Fruit fly (Drosophila melanogaster) whole organism, embryonic: ENCODE data around the gene Mon1.

ENCODE experiments used
- CG10654 ChIP-seq: fragments of 200-800 bp; sonication (Bioruptor generic); optimal IDR thresholded peaks from 2 replicates; lab custom pipeline; 2016; ENCODE audit warnings: missing biosample characterization, missing genetic modification characterization
- CG12104 ChIP-seq: fragments of 200-800 bp; sonication (Bioruptor generic); optimal IDR thresholded peaks from 3 replicates; lab custom pipeline; 2016; ENCODE audit warnings: missing biosample characterization, missing genetic modification characterization
- CG12155 ChIP-seq: fragments of 200-800 bp; sonication (Bioruptor generic); optimal IDR thresholded peaks from 3 replicates; lab custom pipeline; 2016; ENCODE audit warnings: missing biosample characterization, missing genetic modification characterization
- CG14050 ChIP-seq: fragments of 200-800 bp; sonication (Bioruptor generic); IDR thresholded peaks from 3 replicates; pipeline ENCODE4 v1.3.6; 2022; ENCODE audit warnings: missing biosample characterization, missing genetic modification characterization
- CG15011 ChIP-seq: fragments of 200-800 bp; sonication (Bioruptor generic); optimal IDR thresholded peaks from 3 replicates; lab custom pipeline; 2018; ENCODE audit warnings: missing biosample characterization, mild to moderate bottlenecking, missing genetic modification characterization
- CG1529 ChIP-seq: fragments of 200-800 bp; sonication (Bioruptor generic); optimal IDR thresholded peaks from 3 replicates; lab custom pipeline; 2018; ENCODE audit warnings: missing biosample characterization, missing genetic modification characterization
- CG1792 ChIP-seq: fragments of 200-800 bp; sonication (Bioruptor generic); optimal IDR thresholded peaks from 2 replicates; lab custom pipeline; 2016; ENCODE audit warnings: missing biosample characterization, missing genetic modification characterization
- CG18599 ChIP-seq: fragments of 200-800 bp; sonication (Bioruptor generic); optimal IDR thresholded peaks from 3 replicates; lab custom pipeline; 2017; ENCODE audit warnings: missing biosample characterization, missing genetic modification characterization, mild to moderate bottlenecking, moderate library complexity, missing genetic modification reagents
- CG3065 ChIP-seq: fragments of 200-800 bp; sonication (Bioruptor generic); optimal IDR thresholded peaks from 2 replicates; lab custom pipeline; 2016; ENCODE audit warnings: missing biosample characterization, missing genetic modification characterization
- CG32532 ChIP-seq: fragments of 200-800 bp; sonication (Bioruptor generic); IDR thresholded peaks from 2 replicates; pipeline ENCODE4 v1.3.6; 2022; ENCODE audit warnings: missing biosample characterization, missing genetic modification characterization
- CG6791 ChIP-seq: fragments of 200-800 bp; sonication (Bioruptor generic); IDR thresholded peaks from 3 replicates; pipeline ENCODE4 v1.3.6; 2022; ENCODE audit warnings: missing biosample characterization, missing genetic modification characterization; ENCODE audit not compliant: partially characterized antibody
- CG7839 ChIP-seq: fragments of 200-800 bp; sonication (Bioruptor generic); optimal IDR thresholded peaks from 3 replicates; lab custom pipeline; 2018; ENCODE audit warnings: missing biosample characterization, mild to moderate bottlenecking, missing genetic modification characterization, moderate library complexity
- CG8290 ChIP-seq, 3 experiments: fragments of 200-800 bp; sonication (Bioruptor generic); optimal IDR thresholded peaks; 2 replicates each; lab custom pipeline; 2016 to 2019; ENCODE audit warnings: missing biosample characterization in 3 of 3, missing genetic modification characterization in 3 of 3, mild to moderate bottlenecking in 2 of 3, moderate library complexity in 1 of 3
- CG9215 ChIP-seq: fragments of 200-800 bp; sonication (Bioruptor generic); IDR thresholded peaks from 2 replicates; pipeline ENCODE4 v1.3.6; 2022; ENCODE audit warnings: missing biosample characterization, missing genetic modification characterization
- CG9437 ChIP-seq: fragments of 200-800 bp; sonication (Bioruptor generic); optimal IDR thresholded peaks from 2 replicates; lab custom pipeline; 2018; ENCODE audit warnings: missing biosample characterization, mild to moderate bottlenecking, missing genetic modification characterization
- CTCF ChIP-seq: fragments of 200-800 bp; sonication (Bioruptor generic); optimal IDR thresholded peaks from 2 replicates; lab custom pipeline; 2017; ENCODE audit warnings: missing biosample characterization, mild to moderate bottlenecking, missing genetic modification characterization, moderate library complexity
- Dbx ChIP-seq: fragments of 200-800 bp; sonication (Bioruptor generic); IDR thresholded peaks from 3 replicates; pipeline ENCODE4 v1.3.6; 2022; ENCODE audit warnings: missing biosample characterization, missing genetic modification characterization
- Deaf1 ChIP-seq: fragments of 200-800 bp; optimal IDR thresholded peaks from 3 replicates; lab custom pipeline; 2019; ENCODE audit warnings: missing biosample characterization, mild to moderate bottlenecking, missing genetic modification characterization, moderate library complexity
- Dek ChIP-seq: fragments of 200-800 bp; sonication (Bioruptor generic); optimal IDR thresholded peaks from 3 replicates; lab custom pipeline; 2019; ENCODE audit warnings: missing biosample characterization, mild to moderate bottlenecking, missing genetic modification characterization, moderate library complexity
- Dip3 ChIP-seq: fragments of 200-800 bp; sonication (Bioruptor generic); optimal IDR thresholded peaks from 3 replicates; lab custom pipeline; 2016; ENCODE audit warnings: missing biosample characterization, missing genetic modification characterization
- Ets65A ChIP-seq: fragments of 200-800 bp; sonication (Bioruptor generic); peaks from one replicate; lab custom pipeline; 2016; ENCODE audit warnings: missing biosample characterization, missing genetic modification characterization
- H2.0 ChIP-seq: fragments of 200-800 bp; sonication (Bioruptor generic); IDR thresholded peaks from 2 replicates; pipeline ENCODE4 v1.3.6; 2022; ENCODE audit warnings: missing biosample characterization, missing genetic modification characterization
- HHEX ChIP-seq: fragments of 200-800 bp; sonication (Bioruptor generic); optimal IDR thresholded peaks from 3 replicates; lab custom pipeline; 2017; ENCODE audit warnings: missing biosample characterization, mild to moderate bottlenecking, missing genetic modification characterization, missing genetic modification reagents
- Hand ChIP-seq: fragments of 200-800 bp; sonication (Bioruptor generic); optimal IDR thresholded peaks from 2 replicates; lab custom pipeline; 2017; ENCODE audit warnings: mild to moderate bottlenecking, missing biosample characterization, missing genetic modification reagents, missing genetic modification characterization
- Jarid2 ChIP-seq: fragments of 200-800 bp; sonication (Bioruptor generic); optimal IDR thresholded peaks from 3 replicates; lab custom pipeline; 2017; ENCODE audit warnings: mild to moderate bottlenecking, missing biosample characterization, missing genetic modification reagents, missing genetic modification characterization
- Med ChIP-seq: fragments of 200-800 bp; sonication (Bioruptor generic); peaks from one replicate; lab custom pipeline; 2016; ENCODE audit warnings: missing biosample characterization, missing genetic modification characterization, mild to moderate bottlenecking, inconsistent platforms, moderate library complexity
- Nf-YB ChIP-seq: fragments of 200-800 bp; sonication (Bioruptor generic); optimal IDR thresholded peaks from 3 replicates; lab custom pipeline; 2019; ENCODE audit warnings: missing biosample characterization, mild to moderate bottlenecking, missing genetic modification characterization, moderate library complexity
- Nf-YC ChIP-seq: fragments of 200-800 bp; optimal IDR thresholded peaks from 3 replicates; lab custom pipeline; 2019; ENCODE audit warnings: missing biosample characterization, mild to moderate bottlenecking, missing genetic modification characterization, moderate library complexity
- al ChIP-seq: fragments of 200-800 bp; sonication (Bioruptor generic); IDR thresholded peaks from 2 replicates; pipeline ENCODE4 v1.3.6; 2022; ENCODE audit warnings: missing biosample characterization, missing genetic modification characterization
- amos ChIP-seq: fragments of 200-800 bp; sonication (Bioruptor generic); IDR thresholded peaks from 2 replicates; pipeline ENCODE4 v1.3.6; 2022; ENCODE audit warnings: missing biosample characterization, missing genetic modification characterization; ENCODE audit not compliant: partially characterized antibody
- ara ChIP-seq: fragments of 200-800 bp; sonication (Bioruptor generic); IDR thresholded peaks from 2 replicates; pipeline ENCODE4 v1.3.6; 2022; ENCODE audit warnings: missing biosample characterization, missing genetic modification characterization
- cato ChIP-seq: fragments of 200-800 bp; sonication (Bioruptor generic); optimal IDR thresholded peaks from 2 replicates; lab custom pipeline; 2016; ENCODE audit warnings: missing biosample characterization, missing genetic modification characterization, borderline replicate concordance
- cg ChIP-seq: fragments of 200-800 bp; sonication (Bioruptor generic); optimal IDR thresholded peaks from 3 replicates; lab custom pipeline; 2019; ENCODE audit warnings: missing biosample characterization, mild to moderate bottlenecking, missing genetic modification characterization, moderate library complexity
- dan ChIP-seq: fragments of 200-800 bp; sonication (Bioruptor generic); IDR thresholded peaks from 2 replicates; pipeline ENCODE4 v1.3.6; 2022; ENCODE audit warnings: missing biosample characterization, missing genetic modification characterization
- dpn ChIP-seq, 2 experiments: fragments of 200-800 bp; sonication (Bioruptor generic); optimal IDR thresholded peaks; 3 replicates each; lab custom pipeline; 2016; ENCODE audit warnings: missing biosample characterization in 2 of 2, missing genetic modification characterization in 2 of 2
- ems ChIP-seq: fragments of 200-800 bp; sonication (Bioruptor generic); optimal IDR thresholded peaks from 3 replicates; lab custom pipeline; 2016; ENCODE audit warnings: missing biosample characterization, missing genetic modification characterization
- fd64A ChIP-seq: fragments of 200-800 bp; sonication (Bioruptor generic); optimal IDR thresholded peaks from 3 replicates; lab custom pipeline; 2018; ENCODE audit warnings: missing biosample characterization, mild to moderate bottlenecking, missing genetic modification characterization
- ftz-f1 ChIP-seq: fragments of 200-800 bp; sonication (Bioruptor generic); optimal IDR thresholded peaks from 2 replicates; lab custom pipeline; 2016; ENCODE audit warnings: missing biosample characterization, missing genetic modification characterization
- grn ChIP-seq: fragments of 200-800 bp; sonication (Bioruptor generic); optimal IDR thresholded peaks from 3 replicates; lab custom pipeline; 2017; ENCODE audit warnings: missing biosample characterization, missing genetic modification characterization
- gt ChIP-seq: fragments of 200-800 bp; sonication (Bioruptor generic); IDR thresholded peaks from 2 replicates; pipeline ENCODE4 v1.3.6; 2022; ENCODE audit warnings: missing biosample characterization, missing genetic modification characterization
- nerfin-1 ChIP-seq: fragments of 200-800 bp; sonication (Bioruptor generic); optimal IDR thresholded peaks from 3 replicates; lab custom pipeline; 2019; ENCODE audit warnings: missing biosample characterization, mild to moderate bottlenecking, missing genetic modification characterization, moderate library complexity
- onecut ChIP-seq: fragments of 200-800 bp; sonication (Bioruptor generic); IDR thresholded peaks from 2 replicates; pipeline ENCODE4 v1.3.6; 2022; ENCODE audit warnings: missing biosample characterization, missing genetic modification characterization
- pfk ChIP-seq: fragments of 200-800 bp; sonication (Bioruptor generic); optimal IDR thresholded peaks from 2 replicates; lab custom pipeline; 2018; ENCODE audit warnings: missing biosample characterization, mild to moderate bottlenecking, missing genetic modification characterization, moderate library complexity
- pho ChIP-seq: fragments of 200-800 bp; sonication (Bioruptor generic); optimal IDR thresholded peaks from 2 replicates; lab custom pipeline; 2016; ENCODE audit warnings: missing biosample characterization, missing genetic modification characterization
- pros ChIP-seq: fragments of 200-800 bp; sonication (Bioruptor generic); optimal IDR thresholded peaks from 3 replicates; lab custom pipeline; 2019; ENCODE audit warnings: missing biosample characterization, mild to moderate bottlenecking, missing genetic modification characterization, moderate library complexity
- scrt ChIP-seq: fragments of 200-800 bp; sonication (Bioruptor generic); optimal IDR thresholded peaks from 2 replicates; lab custom pipeline; 2018; ENCODE audit warnings: missing biosample characterization, mild to moderate bottlenecking, missing genetic modification characterization, moderate library complexity
- sens-2 ChIP-seq: fragments of 200-800 bp; sonication (Bioruptor generic); IDR thresholded peaks from 2 replicates; pipeline ENCODE4 v1.3.6; 2022; ENCODE audit warnings: missing biosample characterization, missing genetic modification characterization
- shn ChIP-seq: fragments of 200-800 bp; sonication (Bioruptor generic); optimal IDR thresholded peaks from 3 replicates; lab custom pipeline; 2016; ENCODE audit warnings: missing biosample characterization, missing genetic modification characterization
- sob ChIP-seq: fragments of 200-800 bp; sonication (Bioruptor generic); IDR thresholded peaks from 2 replicates; pipeline ENCODE4 v1.3.6; 2022; ENCODE audit warnings: missing biosample characterization, missing genetic modification characterization
- unpg ChIP-seq: fragments of 200-800 bp; sonication (Bioruptor generic); optimal IDR thresholded peaks from 3 replicates; lab custom pipeline; 2018; ENCODE audit warnings: missing biosample characterization, mild to moderate bottlenecking, missing genetic modification characterization, moderate library complexity
- wdn ChIP-seq: fragments of 200-800 bp; sonication (Bioruptor generic); IDR thresholded peaks from 2 replicates; pipeline ENCODE4 v1.3.6; 2022; ENCODE audit warnings: missing biosample characterization, missing genetic modification characterization

Mon1 gene

DNA sequence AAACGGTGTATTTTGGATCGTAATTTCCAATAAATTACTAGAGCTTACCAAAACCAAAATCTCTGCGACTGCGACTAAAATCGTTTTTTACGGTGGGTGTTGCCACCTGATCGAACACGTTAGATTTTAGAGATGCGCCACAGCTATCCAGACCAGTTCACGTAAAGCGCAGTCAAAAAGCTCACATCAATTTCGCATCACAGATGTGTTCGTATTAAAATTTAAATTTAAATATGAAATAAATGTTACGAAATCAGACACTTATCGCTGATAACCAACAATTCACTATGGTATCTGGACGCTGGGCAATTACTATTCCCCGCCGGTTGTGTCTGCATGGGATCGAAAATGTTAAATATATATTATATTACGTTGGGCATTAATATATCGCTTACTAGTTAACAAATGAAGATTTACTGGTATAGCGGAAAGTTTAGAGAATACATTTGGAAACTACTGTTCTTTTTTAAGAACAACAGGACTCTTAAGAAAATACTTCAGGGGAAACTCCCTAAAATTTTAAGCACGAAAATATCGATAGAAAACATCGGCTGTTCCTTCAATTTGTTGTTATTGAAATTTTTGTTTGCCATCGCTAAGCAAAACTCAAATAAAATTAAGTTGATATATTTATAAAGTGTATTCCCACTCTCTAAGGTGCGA lies 3.1 kb upstream of the Mon1 start, which contains the start of the genes mxt and CG11927 (continued):
- TF ChIP-seq pros (GFP tag; lab: Kevin White, UChicago) (no peak), Dip3 (GFP tag; lab: Kevin White, UChicago) (peak; percentile 33), CG15011 (GFP tag; lab: Kevin White, UChicago) (no peak), ftz-f1 (no peak), Med (GFP tag; lab: Kevin White, UChicago) (peak; percentile 86), al (no peak), H2.0 (GFP tag; lab: Robert Waterston, UW) (peak; percentile 44; the same call in 1 of the 2 replicates), dpn (GFP tag; optimal IDR thresholded peaks at IDR 0.05; lab: Kevin White, UChicago) (peak; percentile 58 to 60), gt (GFP tag; lab: Robert Waterston, UW) (no peak), cg (GFP tag; lab: Kevin White, UChicago) (no peak), unpg (GFP tag; lab: Kevin White, UChicago) (no peak), HHEX (GFP tag; lab: Kevin White, UChicago) (no peak), sens-2 (GFP tag; lab: Robert Waterston, UW) (0 out of 2 replicates have a peak, but pooled peaks have one; percentile 7), shn (peak; percentile 49), dan (GFP tag; lab: Robert Waterston, UW) (no peak), cato (no peak), CG18599 (GFP tag; lab: Kevin White, UChicago) (no peak), CG7839 (tag; lab: Kevin White, UChicago) (no peak), CG1792 (peak; percentile 15), ara (0 out of 2 replicates have a peak, but pooled peaks have one; percentile 37), fd64A (GFP tag; lab: Kevin White, UChicago) (no peak), CG12155 (GFP tag; lab: Kevin White, UChicago) (peak; percentile 71), CG12104 (GFP tag; lab: Kevin White, UChicago) (peak; percentile 26), pho (GFP tag; lab: Kevin White, UChicago) (peak; percentile 45), CG8290 (GFP tag; optimal IDR thresholded peaks at IDR 0.05; lab: Kevin White, UChicago) (peak; percentile 49), CG8290 (tag; optimal IDR thresholded peaks at IDR 0.05; lab: Kevin White, UChicago) (no peak), Hand (GFP tag; lab: Kevin White, UChicago) (no peak), Dek (no peak), CG9215 (GFP tag; lab: Robert Waterston, UW) (peak; percentile 24; the same call in 1 of the 2 replicates), sob (GFP tag; lab: Robert Waterston, UW) (peak; percentile 48; the same call in 1 of the 2 replicates), pfk (no peak), CG32532 (GFP tag; lab: Robert Waterston, UW) (peak; percentile 61), Dbx (GFP tag; lab: Robert Waterston, UW) (no peak), CG10654 (GFP tag; lab: Kevin White, UChicago) (peak; percentile 38), onecut (GFP tag; lab: Robert Waterston, UW) (no peak; the same call in 1 of the 2 replicates), CG9437 (peak; percentile 99), CG14050 (GFP tag; lab: Robert Waterston, UW) (no peak), Nf-YB (no peak), CG6791 (peak; percentile 82), ems (GFP tag; lab: Kevin White, UChicago) (no peak)

DNA sequence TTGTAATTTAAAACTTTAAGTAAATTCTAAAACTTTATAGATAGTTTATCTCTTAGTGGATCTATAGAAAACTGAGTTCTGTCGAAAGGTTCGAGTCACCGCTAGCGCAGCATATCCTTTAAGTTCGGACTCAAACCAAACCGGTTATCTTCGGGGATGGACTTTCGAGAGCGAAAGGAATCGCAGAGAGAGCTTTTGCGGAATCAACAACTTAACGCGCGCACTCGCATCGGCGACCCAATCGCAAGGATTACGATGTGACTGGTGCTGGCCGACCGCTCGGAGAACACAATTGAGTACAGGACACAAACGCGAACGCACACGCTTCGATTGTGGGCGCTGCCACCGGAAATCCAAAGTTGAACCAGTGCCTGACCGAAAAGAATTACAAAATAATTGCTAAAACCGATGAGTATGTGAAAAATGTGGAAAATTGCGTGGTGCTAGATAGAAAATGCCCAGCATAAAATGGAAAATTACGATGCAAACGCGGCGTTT lies 2.2 kb downstream of the Mon1 start, which contains the start of gene smog:
Gene smog, plus strand, starts transcription at position 260 of the 498 bp plus-strand sequence.
- no peak for TF ChIP-seq CG7839 (tag; lab: Kevin White, UChicago)
- TF ChIP-seq Deaf1 (tag; lab: Kevin White, UChicago), result peak; percentile 88
- TF ChIP-seq CG1529, result no peak
- peak; percentile 43 for TF ChIP-seq CTCF (GFP tag; lab: Kevin White, UChicago)
- peak; percentile 11 for TF ChIP-seq scrt
- TF ChIP-seq Jarid2 (GFP tag; lab: Kevin White, UChicago), result peak; percentile 10
- TF ChIP-seq CG3065, result no peak
- 0 out of 2 replicates have a peak, but pooled peaks have one; percentile 5 for TF ChIP-seq amos
- peak; percentile 10 for TF ChIP-seq nerfin-1 (tag; lab: Kevin White, UChicago)
- peak; percentile 51 for TF ChIP-seq grn
- no peak for TF ChIP-seq wdn
- TF ChIP-seq Ets65A (GFP tag; lab: Kevin White, UChicago), result peak; percentile 78
- peak; percentile 80 for TF ChIP-seq Nf-YC (tag; lab: Kevin White, UChicago)
